Fruit fly (Drosophila melanogaster): ENCODE results near the gene tos.

tos gene

DNA sequence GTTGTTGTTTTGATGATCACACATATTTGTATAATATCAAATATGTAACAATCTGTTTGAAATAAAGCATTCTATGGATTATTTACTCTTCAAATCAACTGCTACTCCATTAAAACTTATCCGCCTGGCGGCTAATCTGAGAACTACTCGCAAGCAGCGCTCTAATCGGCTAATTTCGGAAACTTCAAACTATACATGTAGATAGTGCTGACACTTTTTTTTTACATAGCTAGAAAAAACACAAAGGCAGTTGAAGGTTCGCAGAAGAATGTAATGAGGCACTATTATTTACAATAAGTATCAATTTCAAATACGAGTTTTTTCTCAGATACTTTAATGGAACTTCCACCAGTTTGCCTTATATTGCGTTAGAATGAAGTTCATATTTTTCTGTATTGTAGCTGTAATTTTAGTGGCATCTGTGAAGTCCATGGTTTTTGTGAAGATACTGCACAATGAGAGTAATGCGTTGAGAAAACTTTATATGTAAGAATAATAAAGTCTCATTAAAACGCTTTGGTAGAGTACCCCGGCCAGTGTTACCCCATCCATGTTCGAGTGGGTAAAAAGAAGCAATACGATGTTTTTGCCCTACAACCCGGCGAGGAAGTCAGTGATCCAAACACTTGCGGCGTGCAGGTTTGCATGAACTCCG, 15.8 kb downstream of the tos start:
- TF ChIP-seq dmrt93B (GFP tag; optimal IDR thresholded peaks at IDR 0.05) (peak; percentile 10), sage (GFP tag; optimal IDR thresholded peaks at IDR 0.05) (no peak), fru (GFP tag; optimal IDR thresholded peaks at IDR 0.05) (no peak), Rel (GFP tag; optimal IDR thresholded peaks at IDR 0.05) (no peak), Rel (tag; optimal IDR thresholded peaks at IDR 0.05) (no peak), woc (GFP tag; optimal IDR thresholded peaks at IDR 0.05) (no peak), Hr78 (GFP tag; optimal IDR thresholded peaks at IDR 0.05) (no peak), Mio (GFP tag; optimal IDR thresholded peaks at IDR 0.05) (no peak), GATAd (GFP tag; optimal IDR thresholded peaks at IDR 0.05) (no peak), sv (GFP tag; optimal IDR thresholded peaks at IDR 0.05) (peak; percentile 17), rgr (GFP tag; optimal IDR thresholded peaks at IDR 0.05) (no peak), pan (optimal IDR thresholded peaks at IDR 0.05) (no peak), Sp1 (GFP tag; optimal IDR thresholded peaks at IDR 0.05) (no peak), Hnf4 (GFP tag; optimal IDR thresholded peaks at IDR 0.05) (no peak), br (GFP tag; optimal IDR thresholded peaks at IDR 0.05) (no peak), Myc (optimal IDR thresholded peaks at IDR 0.05) (peak; percentile 97), CG9705 (GFP tag; optimal IDR thresholded peaks at IDR 0.05) (peak; percentile 18), Jra (GFP tag; optimal IDR thresholded peaks at IDR 0.05) (no peak), h (GFP tag; optimal IDR thresholded peaks at IDR 0.05) (no peak), OdsH (GFP tag; optimal IDR thresholded peaks at IDR 0.05) (peak; percentile 31), dsf (GFP tag; optimal IDR thresholded peaks at IDR 0.05; ENCODE audit: borderline replicate concordance) (no peak), CG32264 (GFP tag; optimal IDR thresholded peaks at IDR 0.05) (no peak), psq (GFP tag; optimal IDR thresholded peaks at IDR 0.05) (peak; percentile 3), lola (GFP tag; optimal IDR thresholded peaks at IDR 0.05) (no peak), dl (GFP tag; optimal IDR thresholded peaks at IDR 0.05; ENCODE audit: insufficient read depth in 1 of 2, partially characterized antibody in 2 of 2) (no peak), Vsx2 (GFP tag; optimal IDR thresholded peaks at IDR 0.05; ENCODE audit: partially characterized antibody) (no peak), Hr83 (GFP tag; optimal IDR thresholded peaks at IDR 0.05; ENCODE audit: poor library complexity, severe bottlenecking) (peak; percentile 38), ey (GFP tag; optimal IDR thresholded peaks at IDR 0.05) (no peak), Dif (GFP tag; optimal IDR thresholded peaks at IDR 0.05; ENCODE audit: partially characterized antibody) (no peak), HLH106 (tag; optimal IDR thresholded peaks at IDR 0.05) (peak; percentile 34), brk (GFP tag; optimal IDR thresholded peaks at IDR 0.05) (no peak), Dfd (GFP tag; optimal IDR thresholded peaks at IDR 0.05) (no peak), foxo (GFP tag; optimal IDR thresholded peaks at IDR 0.05) (peak in 1 of 2 experiments; percentile 47), usp (GFP tag; optimal IDR thresholded peaks at IDR 0.05) (no peak), jim (GFP tag; optimal IDR thresholded peaks at IDR 0.05) (no peak), CrebA (GFP tag; optimal IDR thresholded peaks at IDR 0.05; ENCODE audit: borderline replicate concordance) (no peak), N (GFP tag; optimal IDR thresholded peaks at IDR 0.05) (no peak), tai (GFP tag; optimal IDR thresholded peaks at IDR 0.05) (no peak), Abd-B (GFP tag; optimal IDR thresholded peaks at IDR 0.05) (no peak)

DNA sequence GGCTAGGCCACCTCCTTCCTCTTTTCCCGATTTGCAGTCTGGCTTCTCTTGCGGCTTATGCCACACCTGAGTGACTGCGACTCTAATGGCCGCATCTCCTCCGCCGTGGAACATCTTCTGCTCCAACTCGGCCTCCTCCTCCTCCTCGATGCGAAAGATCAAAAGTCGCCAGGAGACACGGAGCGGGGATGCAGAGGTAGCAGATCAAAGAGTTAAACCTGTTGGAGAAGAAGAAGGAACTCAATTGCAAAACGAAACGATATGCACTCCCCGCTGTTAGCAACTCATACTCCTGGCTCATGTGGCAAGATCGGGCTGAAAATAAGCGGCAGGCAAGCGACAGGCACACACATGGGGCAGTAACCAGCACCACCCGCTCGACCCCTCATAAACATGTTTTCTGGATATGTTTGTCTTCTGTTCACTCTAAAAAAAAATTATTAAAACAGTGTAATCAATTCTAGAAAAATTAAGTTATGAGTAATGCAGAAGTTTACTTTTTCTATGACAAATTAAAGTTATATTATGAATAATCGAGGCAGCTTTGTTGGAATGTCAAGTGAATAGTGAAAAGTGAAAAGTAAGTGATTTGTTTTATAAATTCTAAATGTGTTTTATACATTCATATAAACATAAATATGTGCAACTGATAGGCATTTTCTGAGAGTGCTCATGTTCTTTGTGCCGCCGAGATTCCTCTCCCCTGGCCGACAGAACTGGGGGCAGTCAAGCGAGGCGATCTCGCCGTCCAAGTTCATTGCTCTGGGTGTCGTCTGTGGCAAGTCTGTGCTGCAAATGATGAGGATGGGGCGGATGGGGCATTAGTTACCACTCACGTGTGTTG, 16.9 kb downstream of the tos start:
- TF ChIP-seq rgr (GFP tag; optimal IDR thresholded peaks at IDR 0.05) (peak; percentile 68), sage (GFP tag; optimal IDR thresholded peaks at IDR 0.05) (peak; percentile 50), pan (optimal IDR thresholded peaks at IDR 0.05) (no peak), Hr78 (GFP tag; optimal IDR thresholded peaks at IDR 0.05) (no peak), sv (GFP tag; optimal IDR thresholded peaks at IDR 0.05) (no peak), tai (GFP tag; optimal IDR thresholded peaks at IDR 0.05) (no peak), usp (GFP tag; optimal IDR thresholded peaks at IDR 0.05) (no peak), h (GFP tag; optimal IDR thresholded peaks at IDR 0.05) (peak; percentile 86), dsf (GFP tag; optimal IDR thresholded peaks at IDR 0.05; ENCODE audit: borderline replicate concordance) (no peak), CrebA (GFP tag; optimal IDR thresholded peaks at IDR 0.05; ENCODE audit: borderline replicate concordance) (no peak), N (GFP tag; optimal IDR thresholded peaks at IDR 0.05) (no peak), Rel (GFP tag; optimal IDR thresholded peaks at IDR 0.05) (no peak), Rel (tag; optimal IDR thresholded peaks at IDR 0.05) (peak; percentile 45), Dif (GFP tag; optimal IDR thresholded peaks at IDR 0.05; ENCODE audit: partially characterized antibody) (peak; percentile 68), Hnf4 (GFP tag; optimal IDR thresholded peaks at IDR 0.05) (peak; percentile 78), CG9705 (GFP tag; optimal IDR thresholded peaks at IDR 0.05) (peak; percentile 72), Myc (optimal IDR thresholded peaks at IDR 0.05) (no peak), Sp1 (GFP tag; optimal IDR thresholded peaks at IDR 0.05) (peak; percentile 87), jim (GFP tag; optimal IDR thresholded peaks at IDR 0.05) (no peak), Hr83 (GFP tag; optimal IDR thresholded peaks at IDR 0.05; ENCODE audit: poor library complexity, severe bottlenecking) (peak; percentile 57), Jra (GFP tag; optimal IDR thresholded peaks at IDR 0.05) (peak; percentile 70), ey (GFP tag; optimal IDR thresholded peaks at IDR 0.05) (peak; percentile 81), Mio (GFP tag; optimal IDR thresholded peaks at IDR 0.05) (no peak), foxo (GFP tag; optimal IDR thresholded peaks at IDR 0.05) (peak in 1 of 2 experiments; percentile 85), brk (GFP tag; optimal IDR thresholded peaks at IDR 0.05) (no peak), HLH106 (tag; optimal IDR thresholded peaks at IDR 0.05) (peak; percentile 91), dmrt93B (GFP tag; optimal IDR thresholded peaks at IDR 0.05) (peak; percentile 70), Dfd (GFP tag; optimal IDR thresholded peaks at IDR 0.05) (no peak), Abd-B (GFP tag; optimal IDR thresholded peaks at IDR 0.05) (no peak), woc (GFP tag; optimal IDR thresholded peaks at IDR 0.05) (peak; percentile 95), psq (GFP tag; optimal IDR thresholded peaks at IDR 0.05) (peak; percentile 86), Vsx2 (GFP tag; optimal IDR thresholded peaks at IDR 0.05; ENCODE audit: partially characterized antibody) (peak; percentile 86), br (GFP tag; optimal IDR thresholded peaks at IDR 0.05) (peak; percentile 73), OdsH (GFP tag; optimal IDR thresholded peaks at IDR 0.05) (peak; percentile 88), dl (GFP tag; optimal IDR thresholded peaks at IDR 0.05; ENCODE audit: insufficient read depth in 1 of 2, partially characterized antibody in 2 of 2) (peak in 1 of 2 experiments; percentile 40), fru (GFP tag; optimal IDR thresholded peaks at IDR 0.05) (peak; percentile 91), GATAd (GFP tag; optimal IDR thresholded peaks at IDR 0.05) (no peak), lola (GFP tag; optimal IDR thresholded peaks at IDR 0.05) (no peak), CG32264 (GFP tag; optimal IDR thresholded peaks at IDR 0.05) (peak; percentile 44)

Measured in whole organism, wandering third instar larva.